Worm (Caenorhabditis elegans): ENCODE measurements around the gene F41C6.6.
"Not testable (repeated sequence)": the region's sequence is repeated elsewhere in the genome, so short reads cannot be mapped to it uniquely, and the experiment has no call there.

ce11 chrX:6881795-6882194, at the start of gene F41C6.6:
- TF ChIP-seq nhr-76 (tag; optimal IDR thresholded peaks at IDR 0.05); unc-62 (GFP tag; optimal IDR thresholded peaks at IDR 0.05): not testable (repeated sequence)

All from whole organism, mixed stage, embryonic.